Fruit fly (Drosophila melanogaster): Measurements from ENCODE around the gene CG32486.

DNA sequence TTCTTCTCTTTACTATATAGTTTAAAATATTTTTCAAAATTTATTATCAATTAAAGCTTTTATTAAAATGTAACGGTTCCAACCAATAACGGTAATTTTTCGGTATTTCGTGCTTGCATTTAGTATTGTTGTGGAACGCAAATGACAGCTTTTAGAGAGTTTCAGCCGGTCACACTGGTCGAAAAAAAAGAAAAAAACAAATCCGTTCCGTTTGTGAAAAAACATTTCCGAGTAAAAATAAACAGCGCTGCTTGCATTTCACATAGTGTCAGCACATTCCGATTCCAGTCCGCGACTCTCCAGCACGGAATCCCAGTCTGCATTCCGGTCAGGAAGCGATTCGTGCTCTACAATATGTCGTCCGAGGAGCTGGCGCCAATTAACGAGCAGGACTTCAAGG is 20.5 kb downstream of the CG32486 start, which contains the start of gene CG32485:
- TF ChIP-seq CTCF (optimal IDR thresholded peaks at IDR 0.05): no peak
- no peak for TF ChIP-seq CG8478 (optimal IDR thresholded peaks at IDR 0.05)
